Fruit fly (Drosophila melanogaster) Kc167 (cell line): ENCODE data around the gene Spg7.

Experiments
- Sin3A ChIP-seq: fragments of >200 bp; optimal IDR thresholded peaks from 2 replicates; lab custom pipeline; 2018; ENCODE audit warnings: missing external identifiers
- h ChIP-seq: fragments of >200 bp; optimal IDR thresholded peaks from 3 replicates; lab custom pipeline; 2018; ENCODE audit warnings: missing external identifiers

DNA sequence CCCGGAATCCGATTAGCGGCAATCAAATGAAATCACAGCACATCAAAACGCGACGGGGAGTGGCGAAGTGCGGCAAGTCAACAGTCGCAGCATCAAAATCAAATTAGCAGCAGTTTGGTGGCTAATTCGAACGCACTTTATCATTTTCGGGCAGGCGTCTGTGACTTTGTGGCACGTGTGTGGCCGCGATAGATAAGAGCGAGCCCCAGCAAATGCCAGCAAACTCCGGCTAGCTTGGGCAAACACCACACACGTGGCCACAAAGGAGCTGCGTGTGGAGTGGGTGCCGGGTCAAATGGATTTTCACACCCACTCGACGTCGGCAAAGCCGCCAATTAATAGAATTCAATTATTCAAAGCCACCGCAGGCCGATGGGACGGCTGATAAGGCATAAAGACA lies 14.1 kb downstream of the Spg7 start:
- TF ChIP-seq Sin3A (no peak), h (lab: Kevin White, UChicago) (no peak)
